Worm (Caenorhabditis elegans): ENCODE results near the gene C09E10.3.
A peak's percentile ranks its signal among the peaks of the same experiment; 100 is the strongest.

The C09E10.3 gene

DNA sequence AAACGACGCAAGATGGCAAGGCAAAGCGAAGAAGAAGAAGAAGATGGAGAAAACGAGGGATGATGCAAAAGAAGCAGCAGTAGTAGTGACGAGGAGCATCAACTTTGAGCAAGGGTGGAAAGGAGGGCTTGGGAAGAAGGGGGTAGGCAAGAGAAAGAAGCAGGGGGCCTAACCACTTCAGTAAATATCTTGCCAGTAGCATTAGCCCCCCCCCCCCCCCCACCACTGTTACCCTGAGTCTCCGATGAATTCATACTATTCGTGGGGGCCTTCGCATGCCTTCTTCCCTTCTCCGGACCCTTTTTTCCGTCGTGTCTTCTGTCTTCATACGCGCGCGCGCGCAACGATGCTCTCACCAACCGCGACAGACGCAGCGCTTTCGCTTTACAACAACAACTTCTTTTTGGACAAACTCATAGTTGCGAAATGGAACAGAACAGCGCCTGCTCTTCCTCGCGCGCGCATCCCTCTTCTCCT lies 30.7 kb upstream of the C09E10.3 start (continued):
- no peak for TF ChIP-seq unc-86 (tag; optimal IDR thresholded peaks at IDR 0.05)
- no peak for TF ChIP-seq alr-1 (tag; optimal IDR thresholded peaks at IDR 0.05; ENCODE audit: borderline replicate concordance)
- no peak for TF ChIP-seq lin-35 (GFP tag; optimal IDR thresholded peaks at IDR 0.05)
- TF ChIP-seq grh-1 (GFP tag; IDR thresholded peaks at IDR 0.05): no peak
- peak; percentile 64; the same call in 1 of the 2 replicates for TF ChIP-seq mab-9 (GFP tag; IDR thresholded peaks at IDR 0.05)
- no peak for TF ChIP-seq ceh-63 (GFP tag; optimal IDR thresholded peaks at IDR 0.05)
- TF ChIP-seq nhr-28 (tag; optimal IDR thresholded peaks at IDR 0.05): no peak
- TF ChIP-seq sptf-1 (tag; optimal IDR thresholded peaks at IDR 0.05): no peak
- TF ChIP-seq nhr-12 (tag; optimal IDR thresholded peaks at IDR 0.05): no peak
- TF ChIP-seq aly-2 (tag; optimal IDR thresholded peaks at IDR 0.05): no peak
- no peak for TF ChIP-seq C16A3.4 (tag; optimal IDR thresholded peaks at IDR 0.05)
- no peak for TF ChIP-seq mep-1 (tag; optimal IDR thresholded peaks at IDR 0.05)
- no peak for TF ChIP-seq dpl-1 (GFP tag; optimal IDR thresholded peaks at IDR 0.05)
- no peak for TF ChIP-seq mef-2 (tag; optimal IDR thresholded peaks at IDR 0.05)
- TF ChIP-seq skn-1 (tag; optimal IDR thresholded peaks at IDR 0.05): peak; percentile 35
- TF ChIP-seq fkh-4 (tag; optimal IDR thresholded peaks at IDR 0.05; ENCODE audit: borderline replicate concordance): no peak
- TF ChIP-seq C04F5.9 (tag; optimal IDR thresholded peaks at IDR 0.05): no peak
- TF ChIP-seq elt-2 (tag; optimal IDR thresholded peaks at IDR 0.05): no peak
- no peak for TF ChIP-seq zip-4 (GFP tag; optimal IDR thresholded peaks at IDR 0.05)
- no peak for TF ChIP-seq zag-1 (tag; optimal IDR thresholded peaks at IDR 0.05)
- no peak for TF ChIP-seq pqm-1 (tag; optimal IDR thresholded peaks at IDR 0.05)
- TF ChIP-seq hlh-4 (tag; optimal IDR thresholded peaks at IDR 0.05): no peak
- TF ChIP-seq ces-1 (GFP tag; optimal IDR thresholded peaks at IDR 0.05): no peak
- no peak for TF ChIP-seq nhr-84 (tag; optimal IDR thresholded peaks at IDR 0.05)
- TF ChIP-seq Y116A8C.19 (tag; optimal IDR thresholded peaks at IDR 0.05; ENCODE audit: borderline replicate concordance): no peak
- no peak for TF ChIP-seq fos-1 (tag; optimal IDR thresholded peaks at IDR 0.05)
- TF ChIP-seq C34B4.2 (tag; optimal IDR thresholded peaks at IDR 0.05): no peak
- no peak for TF ChIP-seq elt-3 (tag; optimal IDR thresholded peaks at IDR 0.05)
- TF ChIP-seq snpc-4 (tag; optimal IDR thresholded peaks at IDR 0.05): no peak
- TF ChIP-seq swsn-7 (tag; optimal IDR thresholded peaks at IDR 0.05): peak; percentile 23
- TF ChIP-seq lin-13 (GFP tag; optimal IDR thresholded peaks at IDR 0.05): no peak
- TF ChIP-seq pag-3 (tag; optimal IDR thresholded peaks at IDR 0.05; ENCODE audit: borderline replicate concordance, insufficient read depth): no peak
- TF ChIP-seq nhr-85 (tag): no peak

DNA sequence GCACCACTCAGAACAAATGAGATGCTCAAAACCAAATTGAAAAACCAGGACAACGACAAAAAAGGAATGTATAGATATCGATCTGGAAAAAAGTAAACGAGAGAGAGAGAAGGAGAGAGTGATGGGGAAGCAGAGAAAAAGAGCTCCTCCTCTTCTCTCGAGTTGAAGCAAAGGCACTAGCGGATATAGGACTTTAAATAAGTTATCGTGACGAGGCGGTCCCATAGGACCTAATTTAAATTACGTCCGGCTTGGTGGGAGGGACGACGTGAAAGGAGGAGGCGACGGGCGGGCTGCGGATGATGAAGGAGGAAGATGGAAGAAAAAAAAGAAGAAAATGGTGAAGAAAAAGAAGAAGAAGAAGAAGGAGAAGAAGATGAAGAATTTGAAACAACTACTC lies 27.4 kb upstream of the C09E10.3 start:
- no peak for TF ChIP-seq efl-1 (optimal IDR thresholded peaks at IDR 0.05)
- no peak for TF ChIP-seq efl-1 (GFP tag; optimal IDR thresholded peaks at IDR 0.05 in 1 of 2)
- TF ChIP-seq nhr-84 (tag; optimal IDR thresholded peaks at IDR 0.05): no peak
- peak; percentile 67 for TF ChIP-seq ces-1 (GFP tag; optimal IDR thresholded peaks at IDR 0.05)
- no peak for TF ChIP-seq irx-1 (tag; optimal IDR thresholded peaks at IDR 0.05)
- TF ChIP-seq elt-2 (tag; optimal IDR thresholded peaks at IDR 0.05): no peak
- no peak for TF ChIP-seq nhr-85 (tag)
- no peak for TF ChIP-seq zip-4 (GFP tag; optimal IDR thresholded peaks at IDR 0.05)
- no peak for TF ChIP-seq nhr-19 (GFP tag; conservative IDR thresholded peaks at IDR 0.05)
- no peak for TF ChIP-seq nhr-90 (tag; optimal IDR thresholded peaks at IDR 0.05; ENCODE audit: poor library complexity)
- peak; percentile 31 for TF ChIP-seq skn-1 (tag; optimal IDR thresholded peaks at IDR 0.05)
- TF ChIP-seq nhr-47 (tag; optimal IDR thresholded peaks at IDR 0.05): peak; percentile 46
- no peak for TF ChIP-seq elt-3 (tag; optimal IDR thresholded peaks at IDR 0.05)
- TF ChIP-seq ceh-88 (GFP tag; IDR thresholded peaks at IDR 0.05): no peak
- TF ChIP-seq hlh-4 (tag; optimal IDR thresholded peaks at IDR 0.05): no peak
- TF ChIP-seq pqm-1 (tag; optimal IDR thresholded peaks at IDR 0.05): no peak
- peak; percentile 1 for TF ChIP-seq snu-23 (GFP tag; optimal IDR thresholded peaks at IDR 0.05)
- TF ChIP-seq blmp-1 (tag; optimal IDR thresholded peaks at IDR 0.05): no peak
- TF ChIP-seq nhr-71 (tag; optimal IDR thresholded peaks at IDR 0.05): peak; percentile 63
- TF ChIP-seq dpl-1 (GFP tag; optimal IDR thresholded peaks at IDR 0.05): no peak
- peak; percentile 29 for TF ChIP-seq swsn-7 (tag; optimal IDR thresholded peaks at IDR 0.05)
- TF ChIP-seq mab-9 (GFP tag; IDR thresholded peaks at IDR 0.05): 0 out of 2 replicates have a peak, but pooled peaks have one; percentile 42
- TF ChIP-seq unc-30 (tag; optimal IDR thresholded peaks at IDR 0.05): no peak
- peak; percentile 60 for TF ChIP-seq ceh-8 (GFP tag; optimal IDR thresholded peaks at IDR 0.05)
- TF ChIP-seq ztf-4 (tag; optimal IDR thresholded peaks at IDR 0.05): no peak
- no peak for TF ChIP-seq nhr-11 (tag; optimal IDR thresholded peaks at IDR 0.05)
- no peak for TF ChIP-seq lin-15B (tag; optimal IDR thresholded peaks at IDR 0.05)
- TF ChIP-seq sup-37 (GFP tag; optimal IDR thresholded peaks at IDR 0.05): no peak
- no peak for TF ChIP-seq egl-27 (tag; optimal IDR thresholded peaks at IDR 0.05)
- no peak for TF ChIP-seq ceh-63 (GFP tag; optimal IDR thresholded peaks at IDR 0.05)
- peak in 1 of 2 experiments; percentile 25 for TF ChIP-seq ztf-11 (tag; optimal IDR thresholded peaks at IDR 0.05)
- no peak for TF ChIP-seq lsy-2 (tag; optimal IDR thresholded peaks at IDR 0.05)
